Worm (Caenorhabditis elegans): ENCODE measurements around the gene tub-1.

Gene tub-1

ce11 chrII:8141135-8141534 lies 15.6 kb downstream of the tub-1 start:
- TF ChIP-seq hlh-1 (tag; optimal IDR thresholded peaks at IDR 0.05) (no peak), elt-3 (tag; optimal IDR thresholded peaks at IDR 0.05) (no peak), snpc-4 (tag; optimal IDR thresholded peaks at IDR 0.05) (no peak), ham-2 (GFP tag; optimal IDR thresholded peaks at IDR 0.05) (no peak), nhr-12 (tag; optimal IDR thresholded peaks at IDR 0.05) (no peak), sptf-1 (tag; optimal IDR thresholded peaks at IDR 0.05) (no peak), nhr-237 (tag; optimal IDR thresholded peaks at IDR 0.05) (no peak), nhr-28 (tag; optimal IDR thresholded peaks at IDR 0.05) (no peak), flh-1 (GFP tag; optimal IDR thresholded peaks at IDR 0.05) (no peak), blmp-1 (tag; optimal IDR thresholded peaks at IDR 0.05) (no peak), bed-3 (GFP tag; optimal IDR thresholded peaks at IDR 0.05) (no peak), unc-62 (GFP tag; optimal IDR thresholded peaks at IDR 0.05) (no peak), sem-2 (GFP tag; optimal IDR thresholded peaks at IDR 0.05) (no peak), lsy-2 (tag; optimal IDR thresholded peaks at IDR 0.05) (no peak), unc-120 (tag; optimal IDR thresholded peaks at IDR 0.05; ENCODE audit: poor library complexity, severe bottlenecking) (no peak), lin-32 (GFP tag; optimal IDR thresholded peaks at IDR 0.05) (no peak)

- TF ChIP-seq ceh-39 (tag; optimal IDR thresholded peaks at IDR 0.05) (no peak), sem-2 (GFP tag; optimal IDR thresholded peaks at IDR 0.05) (no peak), unc-39 (tag; optimal IDR thresholded peaks at IDR 0.05) (no peak), pha-4 (tag; optimal IDR thresholded peaks at IDR 0.05) (no peak), unc-120 (tag; optimal IDR thresholded peaks at IDR 0.05; ENCODE audit: poor library complexity, severe bottlenecking) (no peak), ceh-83 (GFP tag; optimal IDR thresholded peaks at IDR 0.05) (peak; percentile 2), mep-1 (tag; optimal IDR thresholded peaks at IDR 0.05) (no peak), ceh-43 (GFP tag; optimal IDR thresholded peaks at IDR 0.05) (no peak)
Measured at ce11 chrII:8138015-8138546, 18.7 kb downstream of the tub-1 start, which contains the start of gene cdc-48.2. TSS of gene cdc-48.2 (plus strand) at chrII:8138496.

ce11 chrII:8137379-8137778 lies 19.4 kb downstream of the tub-1 start:
- peak; percentile 67 for TF ChIP-seq nhr-237 (tag; optimal IDR thresholded peaks at IDR 0.05)
- TF ChIP-seq sptf-1 (tag; optimal IDR thresholded peaks at IDR 0.05) = peak; percentile 64
- no peak for TF ChIP-seq pha-4 (tag; optimal IDR thresholded peaks at IDR 0.05)
- TF ChIP-seq ces-1 (GFP tag; optimal IDR thresholded peaks at IDR 0.05) = peak; percentile 46
- peak; percentile 47 for TF ChIP-seq zip-8 (tag; optimal IDR thresholded peaks at IDR 0.05)
- TF ChIP-seq lsy-2 (tag; optimal IDR thresholded peaks at IDR 0.05) = peak; percentile 10

- TF ChIP-seq mep-1 (tag; optimal IDR thresholded peaks at IDR 0.05) (no peak), M03D4.4 (tag; optimal IDR thresholded peaks at IDR 0.05) (no peak), flh-1 (GFP tag; optimal IDR thresholded peaks at IDR 0.05) (no peak), nhr-12 (tag; optimal IDR thresholded peaks at IDR 0.05) (no peak), hlh-1 (tag; optimal IDR thresholded peaks at IDR 0.05) (no peak), ceh-83 (GFP tag; optimal IDR thresholded peaks at IDR 0.05) (no peak), bed-3 (GFP tag; optimal IDR thresholded peaks at IDR 0.05) (no peak), mls-2 (tag; optimal IDR thresholded peaks at IDR 0.05) (no peak), blmp-1 (tag; optimal IDR thresholded peaks at IDR 0.05) (no peak), nhr-237 (tag; optimal IDR thresholded peaks at IDR 0.05) (no peak), unc-120 (tag; optimal IDR thresholded peaks at IDR 0.05; ENCODE audit: poor library complexity, severe bottlenecking) (no peak), pha-4 (tag; optimal IDR thresholded peaks at IDR 0.05) (no peak), snpc-4 (tag; optimal IDR thresholded peaks at IDR 0.05) (no peak), unc-62 (GFP tag; optimal IDR thresholded peaks at IDR 0.05) (no peak), ceh-39 (tag; optimal IDR thresholded peaks at IDR 0.05) (no peak), zip-8 (tag; optimal IDR thresholded peaks at IDR 0.05) (no peak), lin-13 (tag; optimal IDR thresholded peaks at IDR 0.05) (no peak), sptf-1 (tag; optimal IDR thresholded peaks at IDR 0.05) (no peak)
Measured at ce11 chrII:8136818-8137217, 19.9 kb downstream of the tub-1 start, which contains the start of gene ctns-1. TSS of gene ctns-1 (minus strand) at chrII:8136918.

- TF ChIP-seq elt-3 (tag; optimal IDR thresholded peaks at IDR 0.05) (no peak), lin-13 (tag; optimal IDR thresholded peaks at IDR 0.05) (no peak), lin-32 (GFP tag; optimal IDR thresholded peaks at IDR 0.05) (no peak), nhr-237 (tag; optimal IDR thresholded peaks at IDR 0.05) (no peak), nhr-28 (tag; optimal IDR thresholded peaks at IDR 0.05) (no peak), mls-2 (tag; optimal IDR thresholded peaks at IDR 0.05) (no peak), cnd-1 (tag; optimal IDR thresholded peaks at IDR 0.05) (no peak), ztf-11 (tag; optimal IDR thresholded peaks at IDR 0.05) (no peak), bed-3 (GFP tag; optimal IDR thresholded peaks at IDR 0.05) (no peak), tbx-8 (GFP tag; optimal IDR thresholded peaks at IDR 0.05) (no peak), flh-1 (GFP tag; optimal IDR thresholded peaks at IDR 0.05) (no peak), mab-5 (tag; optimal IDR thresholded peaks at IDR 0.05) (no peak), nhr-12 (tag; optimal IDR thresholded peaks at IDR 0.05) (no peak), sptf-1 (tag; optimal IDR thresholded peaks at IDR 0.05) (no peak)
Measured at ce11 chrII:8135953-8136352, 20.8 kb downstream of the tub-1 start.
